Fruit fly (Drosophila melanogaster): ENCODE measurements around the gene CG31174.

dm6 chr3R:21822562-21822933, 46.8 kb downstream of the CG31174 start, which contains the start of gene CASK:
- TF ChIP-seq CG16779 (tag; optimal IDR thresholded peaks at IDR 0.05) (no peak), net (GFP tag; optimal IDR thresholded peaks at IDR 0.05) (no peak), CG6163 (GFP tag; IDR thresholded peaks at IDR 0.05) (no peak), CG15336 (GFP tag; IDR thresholded peaks at IDR 0.05) (no peak), CG10669 (GFP tag; optimal IDR thresholded peaks at IDR 0.05) (no peak), CG8632 (GFP tag; optimal IDR thresholded peaks at IDR 0.05) (no peak), CG6792 (GFP tag; optimal IDR thresholded peaks at IDR 0.05) (no peak), Ets96B (tag; optimal IDR thresholded peaks at IDR 0.05) (no peak), CG7368 (GFP tag; optimal IDR thresholded peaks at IDR 0.05) (no peak), CG11902 (GFP tag; optimal IDR thresholded peaks at IDR 0.05) (no peak)

Data from whole organism, prepupa.